Fruit fly (Drosophila melanogaster) whole organism, adult: Measurements from ENCODE around the gene CG34161.

Source experiments
- CG12768 ChIP-seq: fragments of 200-800 bp; sonication (Bioruptor generic); optimal IDR thresholded peaks from 2 replicates; lab custom pipeline; 2017; ENCODE audit warnings: missing biosample characterization, missing genetic modification characterization, mild to moderate bottlenecking, moderate library complexity, missing genetic modification reagents
- CG1620 ChIP-seq: fragments of 200-800 bp; sonication (Bioruptor generic); optimal IDR thresholded peaks from 2 replicates; lab custom pipeline; 2016; ENCODE audit warnings: missing biosample characterization, missing genetic modification characterization
- CG7045 ChIP-seq: fragments of 200-800 bp; sonication (Bioruptor generic); optimal IDR thresholded peaks from 2 replicates; lab custom pipeline; 2017; ENCODE audit warnings: missing biosample characterization, mild to moderate bottlenecking, missing genetic modification characterization
- CG7101 ChIP-seq: fragments of 200-800 bp; sonication (Bioruptor generic); optimal IDR thresholded peaks from 2 replicates; lab custom pipeline; 2018; ENCODE audit warnings: missing biosample characterization, mild to moderate bottlenecking, missing genetic modification characterization, moderate library complexity
- Hr96 ChIP-seq: fragments of 200-800 bp; sonication (Bioruptor generic); optimal IDR thresholded peaks from 2 replicates; lab custom pipeline; 2016; ENCODE audit warnings: missing biosample characterization, missing genetic modification characterization
- Mnt ChIP-seq: fragments of 200-800 bp; sonication (Bioruptor generic); optimal IDR thresholded peaks from 2 replicates; lab custom pipeline; 2016; ENCODE audit warnings: missing biosample characterization, mild to moderate bottlenecking, missing genetic modification characterization
- cic ChIP-seq: fragments of 200-800 bp; sonication (Bioruptor generic); optimal IDR thresholded peaks from 2 replicates; lab custom pipeline; 2017; ENCODE audit warnings: missing biosample characterization, mild to moderate bottlenecking, missing genetic modification characterization, moderate library complexity
- cnc ChIP-seq, 2 experiments: fragments of >200 bp; optimal IDR thresholded peaks; 2 replicates each; lab custom pipeline; 2017
- kay ChIP-seq: fragments of 200-800 bp; sonication (Bioruptor generic); peaks from one replicate; lab custom pipeline; 2016; ENCODE audit warnings: missing biosample characterization, missing genetic modification characterization, borderline replicate concordance
- ovo ChIP-seq: fragments of 200-800 bp; sonication (Bioruptor generic); optimal IDR thresholded peaks from 2 replicates; lab custom pipeline; 2016; ENCODE audit warnings: missing biosample characterization, missing genetic modification characterization
- pad ChIP-seq: fragments of 200-800 bp; sonication (Bioruptor generic); optimal IDR thresholded peaks from 3 replicates; lab custom pipeline; 2017; ENCODE audit warnings: missing biosample characterization, missing genetic modification characterization, mild to moderate bottlenecking, moderate library complexity, missing genetic modification reagents
- toe ChIP-seq: fragments of 200-800 bp; sonication (Bioruptor generic); optimal IDR thresholded peaks from 2 replicates; lab custom pipeline; 2016; ENCODE audit warnings: missing biosample characterization, missing genetic modification characterization

- TF ChIP-seq CG7101 (no peak), pad (GFP tag; lab: Kevin White, UChicago) (no peak), toe (GFP tag; lab: Kevin White, UChicago) (no peak), Hr96 (GFP tag; lab: Kevin White, UChicago) (no peak), cnc (optimal IDR thresholded peaks at IDR 0.05; lab: Kevin White, UChicago) (no peak), CG7045 (GFP tag; lab: Kevin White, UChicago) (no peak), cic (GFP tag; lab: Kevin White, UChicago) (no peak), CG1620 (no peak), CG12768 (no peak), ovo (GFP tag; lab: Kevin White, UChicago) (no peak), kay (GFP tag; lab: Kevin White, UChicago) (no peak), Mnt (GFP tag; lab: Kevin White, UChicago) (no peak)
Observed at dm6 chr2L:10608662-10609262, 27.3 kb upstream of the CG34161 start.
